Worm (Caenorhabditis elegans): ENCODE results near the gene F35C5.12.

The F35C5.12 gene

ce11 chrII:12918960-12919553, 4.7 kb upstream of the F35C5.12 start, which contains the start of the genes F58G1.2 and wago-4 (continued):
- no peak for TF ChIP-seq ceh-58 (GFP tag; IDR thresholded peaks at IDR 0.05)
- TF ChIP-seq K11D2.4 (GFP tag; IDR thresholded peaks at IDR 0.05), result no peak
- TF ChIP-seq snpc-1.1 (tag; optimal IDR thresholded peaks at IDR 0.05; ENCODE audit: insufficient read depth), result peak; percentile 73
- TF ChIP-seq hmg-20 (GFP tag; IDR thresholded peaks at IDR 0.05), result no peak
- no peak for TF ChIP-seq pha-4 (tag; optimal IDR thresholded peaks at IDR 0.05)
- TF ChIP-seq F55B11.4 (tag; optimal IDR thresholded peaks at IDR 0.05; ENCODE audit: borderline replicate concordance, insufficient read depth), result no peak
- TF ChIP-seq hrde-1 (tag; optimal IDR thresholded peaks at IDR 0.05; ENCODE audit: borderline replicate concordance), result no peak
- TF ChIP-seq madf-6 (GFP tag; IDR thresholded peaks at IDR 0.05), result peak; percentile 94
- TF ChIP-seq ZK185.1 (tag; optimal IDR thresholded peaks at IDR 0.05; ENCODE audit: poor library complexity, severe bottlenecking), result no peak
- TF ChIP-seq ceh-27 (GFP tag; optimal IDR thresholded peaks at IDR 0.05), result no peak
- peak; percentile 10 for TF ChIP-seq unc-130 (GFP tag; optimal IDR thresholded peaks at IDR 0.05)
- TF ChIP-seq madf-3 (GFP tag; IDR thresholded peaks at IDR 0.05), result no peak
- no peak for TF ChIP-seq akir-1 (GFP tag; optimal IDR thresholded peaks at IDR 0.05)
- no peak for TF ChIP-seq T26A5.8 (tag; optimal IDR thresholded peaks at IDR 0.05)
- TF ChIP-seq D2030.7 (GFP tag; IDR thresholded peaks at IDR 0.05), result peak; percentile 86
- TF ChIP-seq Y53G8AR.9 (GFP tag; conservative IDR thresholded peaks at IDR 0.05), result no peak
- no peak for TF ChIP-seq nhr-120 (GFP tag; IDR thresholded peaks at IDR 0.05)
- peak; percentile 94 for TF ChIP-seq lsl-1 (GFP tag; optimal IDR thresholded peaks at IDR 0.05)
- TF ChIP-seq dox-1 (GFP tag; IDR thresholded peaks at IDR 0.05), result peak; percentile 82
- peak; percentile 43 for TF ChIP-seq tlf-1 (GFP tag; optimal IDR thresholded peaks at IDR 0.05)
- TF ChIP-seq cebp-2 (GFP tag; IDR thresholded peaks at IDR 0.05), result no peak
- no peak for TF ChIP-seq B0336.3 (GFP tag; IDR thresholded peaks at IDR 0.05)
- no peak for TF ChIP-seq sea-2 (GFP tag; IDR thresholded peaks at IDR 0.05)
- no peak for TF ChIP-seq ztf-3 (GFP tag; optimal IDR thresholded peaks at IDR 0.05)
- TF ChIP-seq ceh-40 (GFP tag; IDR thresholded peaks at IDR 0.05), result no peak
- no peak for TF ChIP-seq dpff-1 (tag; optimal IDR thresholded peaks at IDR 0.05)
- no peak for TF ChIP-seq C06A6.2 (GFP tag; conservative IDR thresholded peaks at IDR 0.05)
- TF ChIP-seq madf-8 (GFP tag; conservative IDR thresholded peaks at IDR 0.05), result peak; percentile 83
- TF ChIP-seq atf-7 (tag; optimal IDR thresholded peaks at IDR 0.05), result no peak
- TF ChIP-seq mxl-1 (tag; optimal IDR thresholded peaks at IDR 0.05), result no peak
- no peak for TF ChIP-seq bed-2 (GFP tag; IDR thresholded peaks at IDR 0.05)
- TF ChIP-seq nfya-1 (tag; optimal IDR thresholded peaks at IDR 0.05; ENCODE audit: borderline replicate concordance, insufficient read depth), result no peak
- TF ChIP-seq F57A8.1 (GFP tag; optimal IDR thresholded peaks at IDR 0.05), result no peak
- peak; percentile 60 for TF ChIP-seq mcd-1 (GFP tag; IDR thresholded peaks at IDR 0.05)
- no peak for TF ChIP-seq rec-8 (tag; optimal IDR thresholded peaks at IDR 0.05)
- peak; percentile 88 for TF ChIP-seq F49E8.2 (tag; optimal IDR thresholded peaks at IDR 0.05; ENCODE audit: insufficient read depth)
- peak; percentile 71 for TF ChIP-seq xnd-1 (tag; optimal IDR thresholded peaks at IDR 0.05)
- TF ChIP-seq repo-1 (tag; optimal IDR thresholded peaks at IDR 0.05), result no peak
- no peak for TF ChIP-seq ceh-79 (tag; optimal IDR thresholded peaks at IDR 0.05)
- peak; percentile 44 for TF ChIP-seq F23B12.7 (tag; optimal IDR thresholded peaks at IDR 0.05; ENCODE audit: insufficient read depth)
- no peak for TF ChIP-seq F37B4.10 (GFP tag; IDR thresholded peaks at IDR 0.05)
- TF ChIP-seq let-526 (GFP tag; IDR thresholded peaks at IDR 0.05), result no peak

Measured in whole organism, young adult.